Worm (Caenorhabditis elegans) whole organism, L4 larva: Measurements from ENCODE around the gene srg-68.

Experiments used
- F49E8.2 ChIP-seq: sonication (generic microtip); optimal IDR thresholded peaks from 2 replicates; lab custom pipeline; 2016; ENCODE audit warnings: missing compliant biosample characterization, mild to moderate bottlenecking, missing genetic modification characterization, borderline replicate concordance
- ZK546.5 ChIP-seq, 2 experiments: sonication (generic microtip); optimal IDR thresholded peaks; 2 replicates each; lab custom pipeline; 2017; ENCODE audit warnings: missing biosample characterization in 2 of 2, missing genetic modification characterization in 2 of 2
- ama-1 ChIP-seq: fragments of 150-350 bp; optimal IDR thresholded peaks from 2 replicates; lab custom pipeline; 2014; ENCODE audit warnings: inconsistent platforms, mixed read lengths
- gei-8 ChIP-seq: fragments of 200-800 bp; sonication (Bioruptor generic); optimal IDR thresholded peaks from 2 replicates; lab custom pipeline; 2018; ENCODE audit warnings: mild to moderate bottlenecking, missing genetic modification characterization, missing compliant biosample characterization
- lir-3 ChIP-seq: sonication (generic microtip); optimal IDR thresholded peaks from 2 replicates; lab custom pipeline; 2016; ENCODE audit warnings: mild to moderate bottlenecking, missing genetic modification characterization, missing compliant biosample characterization
- mdt-29 ChIP-seq: fragments of 200-800 bp; sonication (Bioruptor generic); IDR thresholded peaks from 2 replicates; pipeline ENCODE4 v1.3.6; 2022; ENCODE audit warnings: missing genetic modification reagents, missing genetic modification characterization, missing compliant biosample characterization
- mxl-2 ChIP-seq: fragments of 200-800 bp; sonication (Bioruptor generic); conservative IDR thresholded peaks from 2 replicates; pipeline ENCODE4 v1.3.6; 2022; ENCODE audit warnings: missing genetic modification reagents, missing genetic modification characterization, missing compliant biosample characterization
- nhr-10 ChIP-seq: fragments of 150-350 bp; optimal IDR thresholded peaks from 2 replicates; lab custom pipeline; 2014; ENCODE audit warnings: missing biosample characterization, missing genetic modification characterization
- nhr-77 ChIP-seq: fragments of 150-350 bp; optimal IDR thresholded peaks from 2 replicates; lab custom pipeline; 2014; ENCODE audit warnings: missing biosample characterization, missing genetic modification characterization
- unc-39 ChIP-seq: sonication (generic microtip); optimal IDR thresholded peaks from 2 replicates; lab custom pipeline; 2017; ENCODE audit warnings: missing biosample characterization, missing genetic modification characterization
- unc-62 ChIP-seq, 3 experiments: fragments of 150-350 bp in 1 of 3; sonication (generic microtip); optimal IDR thresholded peaks in 2 of 3; peaks in 1 of 3; 1 replicate in 1 of 3; 2 replicates in 2 of 3; lab custom pipeline; 2014 to 2017; ENCODE audit warnings: missing biosample characterization in 3 of 3, missing genetic modification characterization in 3 of 3, missing genetic modification reagents in 3 of 3, missing genotype in 1 of 3
- ztf-11 ChIP-seq: fragments of 150-350 bp; optimal IDR thresholded peaks from 2 replicates; lab custom pipeline; 2014; ENCODE audit warnings: missing biosample characterization, missing genetic modification characterization

- TF ChIP-seq nhr-10 (tag; lab: Kevin White, UChicago), result no peak
- TF ChIP-seq mdt-29 (GFP tag; lab: Robert Waterston, UW), result no peak
- no peak for TF ChIP-seq F49E8.2 (tag; lab: Kevin White, UChicago)
- TF ChIP-seq unc-39 (tag; lab: Kevin White, UChicago), result no peak
- no peak for TF ChIP-seq mxl-2 (GFP tag; lab: Robert Waterston, UW)
- no peak for TF ChIP-seq lir-3
- no peak for TF ChIP-seq gei-8 (GFP tag; lab: Kevin White, UChicago)
- TF ChIP-seq nhr-77 (tag; lab: Kevin White, UChicago), result no peak
- TF ChIP-seq ZK546.5 (tag; optimal IDR thresholded peaks at IDR 0.05; lab: Kevin White, UChicago), result no peak
- no peak for TF ChIP-seq ztf-11
- no peak for TF ChIP-seq ama-1 (lab: Kevin White, UChicago)
- no peak for TF ChIP-seq unc-62 (GFP tag; optimal IDR thresholded peaks at IDR 0.05 in 1 of 2; lab: Kevin White, UChicago)
- no peak for TF ChIP-seq unc-62 (tag; optimal IDR thresholded peaks at IDR 0.05; lab: Kevin White, UChicago)
These were observed 34.2 kb upstream of the srg-68 start for ce11 chrV:5499475-5499874.
